Fruit fly (Drosophila melanogaster): ENCODE results near the gene kl-2.
"Not testable (repeated sequence)": the region's sequence is repeated elsewhere in the genome, so short reads cannot be mapped to it uniquely, and the experiment has no call there.

- not testable (repeated sequence) for TF ChIP-seq psq (optimal IDR thresholded peaks at IDR 0.05); usp (GFP tag; optimal IDR thresholded peaks at IDR 0.05)
Measured at dm6 chrY:702130-702529, 129.2 kb downstream of the kl-2 start, which contains the start of gene ARY.

All from whole organism.